Worm (Caenorhabditis elegans) whole organism, young adult: ENCODE measurements around the gene Y73C8C.12.

Experiments
- dpff-1 ChIP-seq: sonication (generic microtip); optimal IDR thresholded peaks from 2 replicates; lab custom pipeline; 2017; ENCODE audit warnings: mild to moderate bottlenecking, missing genetic modification characterization, missing compliant biosample characterization
- egl-44 ChIP-seq: fragments of 200-800 bp; sonication (Bioruptor generic); IDR thresholded peaks from 2 replicates; pipeline ENCODE4 v1.3.6; 2022; ENCODE audit warnings: missing genetic modification reagents, missing genetic modification characterization, missing compliant biosample characterization
- pha-4 ChIP-seq: fragments of 150-350 bp; sonication (generic microtip); optimal IDR thresholded peaks from 2 replicates; lab custom pipeline; 2014; ENCODE audit warnings: missing biosample characterization, missing genetic modification reagents, missing genetic modification characterization

DNA sequence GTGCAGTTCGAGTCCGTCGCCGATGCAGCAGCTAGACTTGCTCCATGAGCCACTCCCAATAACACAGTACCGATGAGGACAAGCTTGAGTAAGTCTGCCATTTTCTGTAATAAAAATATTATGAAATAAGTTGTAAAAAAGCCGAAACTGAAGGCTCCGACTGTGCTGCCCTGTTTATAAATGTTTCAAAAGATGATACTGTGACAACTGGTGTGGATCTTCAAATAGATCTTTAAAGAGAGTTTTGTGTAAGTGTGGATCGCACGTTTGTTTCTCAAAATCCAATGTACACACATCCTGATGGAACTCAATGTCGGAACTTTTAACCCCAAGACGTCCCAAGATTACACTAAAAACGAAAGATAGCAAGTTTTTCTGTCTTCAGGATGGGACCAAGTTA lies 43.6 kb downstream of the Y73C8C.12 start, which contains the start of gene C36C5.15:
- no peak for TF ChIP-seq egl-44 (GFP tag; lab: Robert Waterston, UW)
- no peak for TF ChIP-seq pha-4 (tag; lab: Kevin White, UChicago)
- no peak for TF ChIP-seq dpff-1 (tag; lab: Kevin White, UChicago)
